Fruit fly (Drosophila melanogaster) whole organism, pupa: Measurements from ENCODE around the gene mei-P26.

Source experiments
- CG12605 ChIP-seq: fragments of 200-800 bp; sonication (Bioruptor generic); IDR thresholded peaks from 2 replicates; pipeline ENCODE4 v1.3.6; 2022; ENCODE audit warnings: missing biosample characterization, missing genetic modification characterization
- CG13204 ChIP-seq: fragments of 200-800 bp; sonication (Bioruptor generic); optimal IDR thresholded peaks from 2 replicates; lab custom pipeline; 2018; ENCODE audit warnings: missing biosample characterization, mild to moderate bottlenecking, missing genetic modification characterization, moderate library complexity
- CG15710 ChIP-seq: fragments of 200-800 bp; sonication (Bioruptor generic); optimal IDR thresholded peaks from 2 replicates; lab custom pipeline; 2018; ENCODE audit warnings: missing biosample characterization, mild to moderate bottlenecking, missing genetic modification characterization, moderate library complexity
- CG17806 ChIP-seq: fragments of 200-800 bp; sonication (Bioruptor generic); optimal IDR thresholded peaks from 2 replicates; lab custom pipeline; 2018; ENCODE audit warnings: missing biosample characterization, mild to moderate bottlenecking, missing genetic modification characterization, moderate library complexity
- CG8159 ChIP-seq: fragments of 200-800 bp; sonication (Bioruptor generic); optimal IDR thresholded peaks from 3 replicates; lab custom pipeline; 2018; ENCODE audit warnings: missing biosample characterization, mild to moderate bottlenecking, missing genetic modification characterization, moderate library complexity
- CG8301 ChIP-seq: fragments of 200-800 bp; sonication (Bioruptor generic); optimal IDR thresholded peaks from 2 replicates; lab custom pipeline; 2018; ENCODE audit warnings: missing biosample characterization, mild to moderate bottlenecking, missing genetic modification characterization
- EcR ChIP-seq: fragments of 200-800 bp; sonication (Bioruptor generic); optimal IDR thresholded peaks from 3 replicates; lab custom pipeline; 2019; ENCODE audit warnings: missing biosample characterization, missing genetic modification characterization, mild to moderate bottlenecking, moderate library complexity, missing genetic modification reagents
- Pif1A ChIP-seq: fragments of 200-800 bp; sonication (Bioruptor generic); optimal IDR thresholded peaks from 3 replicates; lab custom pipeline; 2016; ENCODE audit warnings: missing biosample characterization, missing genetic modification characterization
- Pif1B ChIP-seq: fragments of 200-800 bp; sonication (Bioruptor generic); optimal IDR thresholded peaks from 3 replicates; lab custom pipeline; 2016; ENCODE audit warnings: missing biosample characterization, missing genetic modification characterization
- Snoo ChIP-seq: fragments of 200-800 bp; sonication (Bioruptor generic); optimal IDR thresholded peaks from 3 replicates; lab custom pipeline; 2017; ENCODE audit warnings: missing biosample characterization, mild to moderate bottlenecking, missing genetic modification characterization, inconsistent platforms
- gl ChIP-seq: fragments of 200-800 bp; sonication (Bioruptor generic); optimal IDR thresholded peaks from 2 replicates; lab custom pipeline; 2018; ENCODE audit warnings: missing biosample characterization, mild to moderate bottlenecking, missing genetic modification characterization

dm6 chrX:9119671-9120364 lies 43.2 kb upstream of the mei-P26 start:
- no peak for TF ChIP-seq CG8301 (tag; lab: Kevin White, UChicago)
- TF ChIP-seq CG15710 = no peak
- no peak for TF ChIP-seq EcR
- no peak for TF ChIP-seq CG17806 (tag; lab: Kevin White, UChicago)
- TF ChIP-seq Pif1A (GFP tag; lab: Kevin White, UChicago) = no peak
- no peak for TF ChIP-seq CG8159
- no peak for TF ChIP-seq Snoo
- no peak for TF ChIP-seq CG12605 (GFP tag; lab: Robert Waterston, UW)
- TF ChIP-seq gl (tag; lab: Kevin White, UChicago) = no peak
- TF ChIP-seq Pif1B (GFP tag; lab: Kevin White, UChicago) = no peak
- no peak for TF ChIP-seq CG13204 (GFP tag; lab: Kevin White, UChicago)
